Worm (Caenorhabditis elegans) whole organism, midembryonic: ENCODE data around the gene F45D3.4.

Source experiments
- T22C8.4 ChIP-seq: fragments of 200-800 bp; sonication (Bioruptor generic); IDR thresholded peaks from 2 replicates; pipeline ENCODE4 v1.3.6; 2022; ENCODE audit warnings: missing genetic modification characterization, missing compliant biosample characterization
- flt-1 ChIP-seq: fragments of 200-800 bp; sonication (Bioruptor generic); IDR thresholded peaks from 2 replicates; pipeline ENCODE4 v1.3.6; 2022; ENCODE audit warnings: missing genetic modification characterization, missing compliant biosample characterization
- klf-2 ChIP-seq: fragments of 200-800 bp; sonication (Bioruptor generic); conservative IDR thresholded peaks from 2 replicates; pipeline ENCODE4 v1.3.6; 2022; ENCODE audit warnings: missing genetic modification reagents, missing genetic modification characterization, missing compliant biosample characterization
- med-1 ChIP-seq: sonication (generic microtip); optimal IDR thresholded peaks from 2 replicates; lab custom pipeline; 2017; ENCODE audit warnings: missing genetic modification characterization, mild to moderate bottlenecking, missing compliant biosample characterization, antibody characterized with exemption, missing genetic modification reagents; ENCODE audit not compliant: insufficient read depth
- ref-1 ChIP-seq: fragments of 200-800 bp; sonication (Bioruptor generic); conservative IDR thresholded peaks from 2 replicates; pipeline ENCODE4 v1.3.6; 2022; ENCODE audit warnings: missing genetic modification reagents, missing genetic modification characterization, missing compliant biosample characterization
- tab-1 ChIP-seq: fragments of 200-800 bp; sonication (Bioruptor generic); IDR thresholded peaks from 2 replicates; pipeline ENCODE4 v1.3.6; 2022; ENCODE audit warnings: missing genetic modification characterization, missing compliant biosample characterization
- ztf-29 ChIP-seq: fragments of 200-800 bp; sonication (Bioruptor generic); IDR thresholded peaks from 2 replicates; pipeline ENCODE4 v1.3.6; 2022; ENCODE audit warnings: missing genetic modification reagents, missing genetic modification characterization, missing compliant biosample characterization

DNA sequence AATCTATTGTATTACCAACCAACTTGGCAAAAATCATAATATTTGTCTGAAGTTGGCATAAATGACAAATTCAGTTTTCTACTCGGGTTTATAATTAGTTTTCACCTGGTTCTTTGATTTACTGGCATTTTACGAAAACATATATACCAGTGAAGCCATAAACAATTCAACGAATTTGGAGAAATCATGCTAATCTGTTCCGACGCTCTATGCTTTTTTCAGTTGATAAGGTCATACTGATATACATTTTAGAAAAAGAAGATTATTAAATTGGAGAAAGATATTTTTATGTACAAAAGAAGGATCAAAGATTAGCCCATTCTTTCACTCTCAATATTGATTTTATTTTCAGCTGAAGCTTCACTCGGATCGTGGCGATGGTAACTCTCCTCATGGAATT, 33.8 kb upstream of the F45D3.4 start:
- TF ChIP-seq ztf-29 (no peak), ref-1 (GFP tag; lab: Robert Waterston, UW) (no peak), flt-1 (no peak), med-1 (GFP tag; lab: Kevin White, UChicago) (no peak), tab-1 (GFP tag; lab: Robert Waterston, UW) (no peak), T22C8.4 (GFP tag; lab: Robert Waterston, UW) (no peak), klf-2 (GFP tag; lab: Robert Waterston, UW) (no peak)
